Worm (Caenorhabditis elegans) whole organism, L4 larva: ENCODE data around the gene atln-2.

Experiments used
- F44E2.7 ChIP-seq: fragments of 200-800 bp; sonication (Bioruptor generic); IDR thresholded peaks from 2 replicates; pipeline ENCODE4 v2.1.2; 2022; ENCODE audit warnings: missing genetic modification characterization, missing compliant biosample characterization
- R02D3.7 ChIP-seq: fragments of 150-350 bp; sonication (generic microtip); optimal IDR thresholded peaks from 3 replicates; lab custom pipeline; 2014; ENCODE audit warnings: missing biosample characterization, missing genetic modification characterization
- ZK337.2 ChIP-seq: fragments of 200-800 bp; sonication (Bioruptor generic); IDR thresholded peaks from 2 replicates; pipeline ENCODE4 v1.3.6; 2022; ENCODE audit warnings: missing genetic modification reagents, missing genetic modification characterization, missing compliant biosample characterization
- ama-1 ChIP-seq: fragments of 150-350 bp; optimal IDR thresholded peaks from 2 replicates; lab custom pipeline; 2014; ENCODE audit warnings: inconsistent platforms, mixed read lengths
- nhr-237 ChIP-seq: sonication (generic microtip); optimal IDR thresholded peaks from 2 replicates; lab custom pipeline; 2017; ENCODE audit warnings: missing biosample characterization, missing genetic modification characterization
- unc-130 ChIP-seq: sonication (generic microtip); optimal IDR thresholded peaks from 2 replicates; lab custom pipeline; 2016; ENCODE audit warnings: missing genetic modification reagents, missing genetic modification characterization, missing compliant biosample characterization

DNA sequence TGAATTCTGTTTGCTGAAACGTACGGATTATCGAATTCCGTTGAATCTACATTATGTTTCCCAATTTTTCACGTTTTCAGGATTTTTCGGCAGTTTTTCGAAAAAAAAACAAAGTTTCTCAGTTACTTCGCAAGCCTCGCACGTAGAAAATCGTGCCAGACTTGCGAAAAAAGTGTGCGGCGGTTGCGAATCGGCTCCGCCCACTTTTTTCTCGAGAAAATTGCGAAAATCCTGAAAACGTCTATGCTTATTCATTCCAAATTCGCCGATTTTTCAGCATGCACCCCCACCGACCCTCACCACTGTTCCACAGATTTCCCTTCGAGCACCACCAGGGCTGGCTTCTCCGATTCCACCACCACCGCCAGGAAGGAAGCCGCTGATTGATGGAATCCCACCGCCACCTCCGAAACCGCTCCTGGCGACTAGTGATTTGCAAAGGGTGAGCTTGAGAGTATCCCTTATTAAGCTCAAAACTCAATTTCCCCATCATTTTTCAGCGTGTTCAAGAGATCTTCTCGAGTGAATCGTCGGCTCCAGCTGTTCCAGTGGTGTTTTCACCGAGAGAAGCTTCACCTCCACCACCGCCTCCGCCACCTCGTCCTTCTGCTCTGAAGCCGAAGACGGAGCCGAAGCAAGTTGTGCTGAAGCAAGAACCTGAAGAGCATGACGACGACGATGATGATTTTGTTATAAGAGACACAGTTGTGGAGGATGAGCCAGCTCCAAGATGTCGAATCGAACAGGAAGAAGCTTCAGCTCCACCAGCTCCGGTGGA is 60.9 kb downstream of the atln-2 start:
- peak; percentile 7 for TF ChIP-seq ama-1 (lab: Kevin White, UChicago)
- no peak for TF ChIP-seq R02D3.7 (tag; lab: Kevin White, UChicago)
- TF ChIP-seq ZK337.2 (GFP tag; lab: Robert Waterston, UW) = no peak
- no peak for TF ChIP-seq unc-130 (GFP tag; lab: Kevin White, UChicago)
- no peak for TF ChIP-seq nhr-237 (tag; lab: Kevin White, UChicago)
- no peak for TF ChIP-seq F44E2.7 (GFP tag; lab: Robert Waterston, UW)
